Worm (Caenorhabditis elegans) whole organism, L4 larva: ENCODE measurements around the gene F20G2.2.
A peak's percentile ranks its signal among the peaks of the same experiment; 100 is the strongest.

ENCODE experiments used
- aly-2 ChIP-seq: sonication (generic microtip); optimal IDR thresholded peaks from 2 replicates; lab custom pipeline; 2018; ENCODE audit warnings: missing biosample characterization, missing genetic modification characterization
- hif-1 ChIP-seq, 2 experiments: sonication (generic microtip); optimal IDR thresholded peaks; 2 replicates each; lab custom pipeline; 2016 to 2017; ENCODE audit warnings: missing compliant biosample characterization in 2 of 2, missing genetic modification characterization in 2 of 2, missing genetic modification reagents in 2 of 2, missing genotype in 2 of 2, mild to moderate bottlenecking in 1 of 2
- lin-39 ChIP-seq: fragments of 150-350 bp; optimal IDR thresholded peaks from 2 replicates; lab custom pipeline; 2014; ENCODE audit warnings: missing biosample characterization, missing genetic modification reagents, missing genetic modification characterization
- lsy-2 ChIP-seq, 2 experiments: fragments of 150-350 bp in 1 of 2; sonication (generic microtip) in 1 of 2; optimal IDR thresholded peaks; 2 replicates each; lab custom pipeline; 2014 to 2017; ENCODE audit warnings: missing biosample characterization in 2 of 2, missing genetic modification characterization in 2 of 2
- nhr-25 ChIP-seq: sonication (generic microtip); optimal IDR thresholded peaks from 2 replicates; lab custom pipeline; 2017; ENCODE audit warnings: missing genetic modification characterization, mild to moderate bottlenecking, missing compliant biosample characterization, antibody characterized with exemption, moderate library complexity, borderline replicate concordance; ENCODE audit not compliant: insufficient read depth
- pqm-1 ChIP-seq: sonication (generic microtip); optimal IDR thresholded peaks from 2 replicates; lab custom pipeline; 2017; ENCODE audit warnings: missing biosample characterization, missing genetic modification characterization
- set-16 ChIP-seq: fragments of 200-800 bp; sonication (Bioruptor generic); IDR thresholded peaks from 2 replicates; pipeline ENCODE4 v1.3.6; 2022; ENCODE audit warnings: missing genetic modification reagents, missing genetic modification characterization, missing compliant biosample characterization
- snpc-4 ChIP-seq: fragments of 150-350 bp; optimal IDR thresholded peaks from 2 replicates; lab custom pipeline; 2014; ENCODE audit warnings: missing biosample characterization, missing genetic modification characterization
- spr-1 ChIP-seq: sonication (generic microtip); optimal IDR thresholded peaks from 2 replicates; lab custom pipeline; 2016; ENCODE audit warnings: mild to moderate bottlenecking, missing genetic modification characterization, missing compliant biosample characterization
- tag-97 ChIP-seq: fragments of 200-800 bp; sonication (Bioruptor generic); IDR thresholded peaks from 2 replicates; pipeline ENCODE4 v1.3.6; 2022; ENCODE audit warnings: missing genetic modification characterization, missing compliant biosample characterization
- unc-130 ChIP-seq: sonication (generic microtip); optimal IDR thresholded peaks from 2 replicates; lab custom pipeline; 2016; ENCODE audit warnings: missing genetic modification reagents, missing genetic modification characterization, missing compliant biosample characterization
- zag-1 ChIP-seq: fragments of 150-350 bp; optimal IDR thresholded peaks from 2 replicates; lab custom pipeline; 2014; ENCODE audit warnings: missing biosample characterization, missing genetic modification characterization

DNA sequence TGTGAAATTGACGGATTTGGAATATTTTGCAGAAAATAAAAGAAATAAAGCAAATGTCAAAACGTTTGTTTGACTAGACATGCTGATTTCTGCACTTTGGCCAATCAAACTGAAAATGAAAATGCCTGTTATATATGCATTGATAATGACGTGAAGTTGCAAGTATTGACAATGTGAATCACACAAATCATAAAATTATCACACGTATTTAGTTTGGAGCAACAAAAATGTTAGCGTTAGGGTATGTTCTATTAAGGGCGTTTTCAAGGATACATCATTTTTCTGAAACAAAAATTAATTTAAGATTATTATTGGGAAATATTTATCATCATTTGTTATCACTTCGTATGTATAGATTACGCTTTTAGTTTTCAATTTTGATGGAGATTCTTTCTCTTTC lies 4.4 kb downstream of the F20G2.2 start, which contains the start of gene cld-9:
- TF ChIP-seq set-16 (GFP tag; lab: Robert Waterston, UW) (no peak), nhr-25 (no peak), lin-39 (tag; lab: Kevin White, UChicago) (no peak), spr-1 (tag; lab: Kevin White, UChicago) (no peak), lsy-2 (tag; optimal IDR thresholded peaks at IDR 0.05; lab: Kevin White, UChicago) (no peak), aly-2 (tag; lab: Kevin White, UChicago) (no peak), snpc-4 (no peak), hif-1 (tag; optimal IDR thresholded peaks at IDR 0.05; lab: Kevin White, UChicago) (no peak), pqm-1 (tag; lab: Kevin White, UChicago) (peak; percentile 51), tag-97 (GFP tag; lab: Robert Waterston, UW) (no peak), zag-1 (tag; lab: Kevin White, UChicago) (no peak), unc-130 (GFP tag; lab: Kevin White, UChicago) (no peak)
